Worm (Caenorhabditis elegans) whole organism, young adult: ENCODE results near the gene ZK1010.12.
A peak's percentile ranks its signal among the peaks of the same experiment; 100 is the strongest.

Source experiments
- B0035.1 ChIP-seq: sonication (generic microtip); optimal IDR thresholded peaks from 2 replicates; lab custom pipeline; 2016; ENCODE audit warnings: missing genetic modification characterization, mild to moderate bottlenecking, missing compliant biosample characterization, missing genotype, missing genetic modification reagents
- C06A6.2 ChIP-seq: fragments of 200-800 bp; sonication (Bioruptor generic); conservative IDR thresholded peaks from 2 replicates; pipeline ENCODE4 v1.3.6; 2022; ENCODE audit warnings: missing genetic modification characterization, missing compliant biosample characterization
- C17E4.6 ChIP-seq: fragments of 200-800 bp; sonication (Bioruptor generic); IDR thresholded peaks from 2 replicates; pipeline ENCODE4 v1.3.6; 2022; ENCODE audit warnings: missing genetic modification reagents, missing genetic modification characterization, missing compliant biosample characterization
- F22D6.2 ChIP-seq: sonication (generic microtip); optimal IDR thresholded peaks from 2 replicates; lab custom pipeline; 2016; ENCODE audit warnings: mild to moderate bottlenecking, missing genetic modification characterization, missing compliant biosample characterization
- F23B12.7 ChIP-seq: sonication (generic microtip); optimal IDR thresholded peaks from 2 replicates; lab custom pipeline; 2017; ENCODE audit warnings: missing genetic modification characterization, mild to moderate bottlenecking, missing compliant biosample characterization, antibody characterized with exemption, moderate library complexity; ENCODE audit not compliant: insufficient read depth
- F57A8.1 ChIP-seq: fragments of 200-800 bp; sonication (Bioruptor generic); optimal IDR thresholded peaks from 2 replicates; lab custom pipeline; 2018; ENCODE audit warnings: mild to moderate bottlenecking, missing genetic modification characterization, moderate library complexity, missing compliant biosample characterization
- T26A5.8 ChIP-seq: sonication (generic microtip); optimal IDR thresholded peaks from 2 replicates; lab custom pipeline; 2016; ENCODE audit warnings: missing genetic modification characterization, missing compliant biosample characterization
- Y53F4B.3 ChIP-seq: fragments of 200-800 bp; sonication (Bioruptor generic); IDR thresholded peaks from 2 replicates; pipeline ENCODE4 v1.3.6; 2022; ENCODE audit warnings: missing genetic modification reagents, missing genetic modification characterization, missing compliant biosample characterization
- Y53G8AR.9 ChIP-seq: fragments of 200-800 bp; sonication (Bioruptor generic); conservative IDR thresholded peaks from 2 replicates; pipeline ENCODE4 v1.3.6; 2022; ENCODE audit warnings: missing genetic modification reagents, missing genetic modification characterization, missing compliant biosample characterization
- Y56A3A.18 ChIP-seq: fragments of 200-800 bp; sonication (Bioruptor generic); IDR thresholded peaks from 2 replicates; pipeline ENCODE4 v1.3.6; 2022; ENCODE audit warnings: missing genetic modification reagents, missing genetic modification characterization, missing compliant biosample characterization
- Y67H2A.10 ChIP-seq: fragments of 200-800 bp; sonication (Bioruptor generic); conservative IDR thresholded peaks from 2 replicates; pipeline ENCODE4 v1.3.6; 2022; ENCODE audit warnings: missing genetic modification reagents, missing genetic modification characterization, missing compliant biosample characterization
- Y95B8A.8 ChIP-seq: fragments of 200-800 bp; sonication (Bioruptor generic); IDR thresholded peaks from 2 replicates; pipeline ENCODE4 v1.3.6; 2022; ENCODE audit warnings: missing genetic modification reagents, missing genetic modification characterization, missing compliant biosample characterization
- akir-1 ChIP-seq: fragments of 200-800 bp; sonication (Bioruptor generic); optimal IDR thresholded peaks from 2 replicates; lab custom pipeline; 2018; ENCODE audit warnings: mild to moderate bottlenecking, missing genetic modification characterization, moderate library complexity, missing compliant biosample characterization
- ama-1 ChIP-seq, 3 experiments: fragments of 150-350 bp in 1 of 3; sonication (generic microtip) in 2 of 3; optimal IDR thresholded peaks; 2 replicates each; lab custom pipeline; 2014 to 2018; ENCODE audit warnings: missing biosample characterization in 2 of 3, missing genetic modification characterization in 2 of 3, missing genetic modification reagents in 2 of 3
- aptf-3 ChIP-seq: fragments of 200-800 bp; sonication (Bioruptor generic); IDR thresholded peaks from 2 replicates; pipeline ENCODE4 v1.3.6; 2022; ENCODE audit warnings: missing genetic modification characterization, missing compliant biosample characterization
- attf-6 ChIP-seq: fragments of 200-800 bp; sonication (Bioruptor generic); IDR thresholded peaks from 2 replicates; pipeline ENCODE4 v1.3.6; 2022; ENCODE audit warnings: missing genetic modification reagents, missing genetic modification characterization, missing compliant biosample characterization
- bed-2 ChIP-seq: fragments of 200-800 bp; sonication (Bioruptor generic); IDR thresholded peaks from 2 replicates; pipeline ENCODE4 v1.3.6; 2022; ENCODE audit warnings: missing genetic modification reagents, missing genetic modification characterization, missing compliant biosample characterization
- ceh-27 ChIP-seq: fragments of 200-800 bp; sonication (Bioruptor generic); optimal IDR thresholded peaks from 2 replicates; lab custom pipeline; 2018; ENCODE audit warnings: mild to moderate bottlenecking, missing genetic modification characterization, moderate library complexity, missing compliant biosample characterization
- dox-1 ChIP-seq: fragments of 200-800 bp; sonication (Bioruptor generic); IDR thresholded peaks from 2 replicates; pipeline ENCODE4 v1.3.6; 2022; ENCODE audit warnings: missing genetic modification reagents, missing genetic modification characterization, missing compliant biosample characterization
- dpff-1 ChIP-seq: sonication (generic microtip); optimal IDR thresholded peaks from 2 replicates; lab custom pipeline; 2017; ENCODE audit warnings: mild to moderate bottlenecking, missing genetic modification characterization, missing compliant biosample characterization
- egl-44 ChIP-seq: fragments of 200-800 bp; sonication (Bioruptor generic); IDR thresholded peaks from 2 replicates; pipeline ENCODE4 v1.3.6; 2022; ENCODE audit warnings: missing genetic modification reagents, missing genetic modification characterization, missing compliant biosample characterization
- ekl-4 ChIP-seq: fragments of 200-800 bp; sonication (Bioruptor generic); IDR thresholded peaks from 2 replicates; pipeline ENCODE4 v1.3.6; 2022; ENCODE audit warnings: missing genetic modification reagents, missing genetic modification characterization, missing compliant biosample characterization
- gei-17 ChIP-seq: fragments of 200-800 bp; sonication (Bioruptor generic); optimal IDR thresholded peaks from 2 replicates; lab custom pipeline; 2018; ENCODE audit warnings: mild to moderate bottlenecking, missing genetic modification characterization, missing compliant biosample characterization
- him-1 ChIP-seq: sonication (generic microtip); optimal IDR thresholded peaks from 2 replicates; lab custom pipeline; 2016; ENCODE audit warnings: missing genotype, missing genetic modification reagents, missing genetic modification characterization, missing compliant biosample characterization
- hlh-12 ChIP-seq: sonication (generic microtip); optimal IDR thresholded peaks from 2 replicates; lab custom pipeline; 2016; ENCODE audit warnings: missing genetic modification characterization, missing compliant biosample characterization
- hmg-1.2 ChIP-seq: fragments of 200-800 bp; sonication (Bioruptor generic); IDR thresholded peaks from 2 replicates; pipeline ENCODE4 v1.3.6; 2022; ENCODE audit warnings: missing genetic modification reagents, missing genetic modification characterization, missing compliant biosample characterization
- let-607 ChIP-seq, 2 experiments: fragments of 200-800 bp in 1 of 2; sonication (Bioruptor generic) in 1 of 2; sonication (generic microtip) in 1 of 2; optimal IDR thresholded peaks; 2 replicates each; lab custom pipeline; 2016 to 2018; ENCODE audit warnings: mild to moderate bottlenecking in 2 of 2, missing compliant biosample characterization in 2 of 2, missing genetic modification characterization in 2 of 2, moderate library complexity in 2 of 2, missing genotype in 1 of 2
- lin-40 ChIP-seq: sonication (generic microtip); optimal IDR thresholded peaks from 2 replicates; lab custom pipeline; 2016; ENCODE audit warnings: missing genetic modification characterization, mild to moderate bottlenecking, missing compliant biosample characterization, missing genotype, missing genetic modification reagents
- lsl-1 ChIP-seq: fragments of 200-800 bp; sonication (Bioruptor generic); optimal IDR thresholded peaks from 2 replicates; lab custom pipeline; 2018; ENCODE audit warnings: mild to moderate bottlenecking, missing genetic modification characterization, moderate library complexity, missing compliant biosample characterization
- madf-3 ChIP-seq: fragments of 200-800 bp; sonication (Bioruptor generic); IDR thresholded peaks from 2 replicates; pipeline ENCODE4 v1.3.6; 2022; ENCODE audit warnings: missing genetic modification reagents, missing genetic modification characterization, missing compliant biosample characterization
- madf-6 ChIP-seq: fragments of 200-800 bp; sonication (Bioruptor generic); IDR thresholded peaks from 2 replicates; pipeline ENCODE4 v1.3.6; 2022; ENCODE audit warnings: missing genetic modification reagents, missing genetic modification characterization, missing compliant biosample characterization
- madf-8 ChIP-seq: fragments of 200-800 bp; sonication (Bioruptor generic); conservative IDR thresholded peaks from 2 replicates; pipeline ENCODE4 v1.3.6; 2022; ENCODE audit warnings: missing genetic modification reagents, missing genetic modification characterization, missing compliant biosample characterization
- mcd-1 ChIP-seq: fragments of 200-800 bp; sonication (Bioruptor generic); IDR thresholded peaks from 2 replicates; pipeline ENCODE4 v1.3.6; 2022; ENCODE audit warnings: missing genetic modification reagents, missing genetic modification characterization, missing compliant biosample characterization
- mes-4 ChIP-seq: sonication (generic microtip); optimal IDR thresholded peaks from 2 replicates; lab custom pipeline; 2016; ENCODE audit warnings: missing genotype, missing genetic modification characterization, missing compliant biosample characterization
- nhr-27 ChIP-seq: fragments of 200-800 bp; sonication (Bioruptor generic); optimal IDR thresholded peaks from 2 replicates; lab custom pipeline; 2018; ENCODE audit warnings: mild to moderate bottlenecking, missing genetic modification characterization, moderate library complexity, missing compliant biosample characterization
- nhr-80 ChIP-seq: sonication (generic microtip); optimal IDR thresholded peaks from 2 replicates; lab custom pipeline; 2016; ENCODE audit warnings: missing genetic modification characterization, missing compliant biosample characterization
- pha-4 ChIP-seq: fragments of 150-350 bp; sonication (generic microtip); optimal IDR thresholded peaks from 2 replicates; lab custom pipeline; 2014; ENCODE audit warnings: missing biosample characterization, missing genetic modification reagents, missing genetic modification characterization
- rcor-1 ChIP-seq: fragments of 200-800 bp; sonication (Bioruptor generic); IDR thresholded peaks from 2 replicates; pipeline ENCODE4 v1.3.6; 2022; ENCODE audit warnings: missing genetic modification reagents, missing genetic modification characterization, missing compliant biosample characterization
- rec-8 ChIP-seq, 2 experiments: sonication (generic microtip); optimal IDR thresholded peaks; 2 replicates each; lab custom pipeline; 2016; ENCODE audit warnings: mild to moderate bottlenecking in 2 of 2, missing genetic modification characterization in 2 of 2, missing genetic modification reagents in 2 of 2, missing genotype in 2 of 2, missing biosample characterization in 1 of 2, missing compliant biosample characterization in 1 of 2, moderate library complexity in 1 of 2
- rpc-1 ChIP-seq, 2 experiments: fragments of 150-350 bp in 1 of 2; sonication (generic microtip) in 1 of 2; optimal IDR thresholded peaks; 2 replicates each; lab custom pipeline; 2014 to 2018; ENCODE audit warnings: missing biosample characterization in 1 of 2, missing genetic modification characterization in 1 of 2, missing genetic modification reagents in 1 of 2, missing genotype in 1 of 2
- sptf-2 ChIP-seq: fragments of 200-800 bp; sonication (Bioruptor generic); optimal IDR thresholded peaks from 2 replicates; lab custom pipeline; 2018; ENCODE audit warnings: mild to moderate bottlenecking, missing genetic modification characterization, missing compliant biosample characterization
- tlf-1 ChIP-seq: fragments of 200-800 bp; sonication (Bioruptor generic); optimal IDR thresholded peaks from 2 replicates; lab custom pipeline; 2018; ENCODE audit warnings: mild to moderate bottlenecking, missing genetic modification characterization, missing compliant biosample characterization
- unc-130 ChIP-seq: sonication (generic microtip); optimal IDR thresholded peaks from 2 replicates; lab custom pipeline; 2016; ENCODE audit warnings: missing genetic modification reagents, missing genetic modification characterization, missing compliant biosample characterization
- unc-62 ChIP-seq: fragments of 150-350 bp; optimal IDR thresholded peaks from 2 replicates; lab custom pipeline; 2014; ENCODE audit warnings: missing biosample characterization, missing genetic modification reagents, missing genetic modification characterization
- zim-3 ChIP-seq: sonication (generic microtip); optimal IDR thresholded peaks from 2 replicates; lab custom pipeline; 2017; ENCODE audit warnings: mild to moderate bottlenecking, missing genetic modification characterization, moderate library complexity, missing compliant biosample characterization
- ztf-3 ChIP-seq: fragments of 200-800 bp; sonication (Bioruptor generic); optimal IDR thresholded peaks from 2 replicates; lab custom pipeline; 2018; ENCODE audit warnings: mild to moderate bottlenecking, missing genetic modification characterization, missing compliant biosample characterization

The ZK1010.12 gene

ce11 chrIII:13015754-13016317 is 24.7 kb downstream of the ZK1010.12 start (continued):
- TF ChIP-seq rcor-1 (GFP tag; lab: Robert Waterston, UW): peak; percentile 33; the same call in 1 of the 2 replicates
- TF ChIP-seq akir-1 (GFP tag; lab: Kevin White, UChicago): no peak
- no peak for TF ChIP-seq T26A5.8 (tag; lab: Kevin White, UChicago)
- TF ChIP-seq ztf-3 (GFP tag; lab: Kevin White, UChicago): no peak
- TF ChIP-seq zim-3 (tag; lab: Kevin White, UChicago): no peak
- TF ChIP-seq lin-40 (tag; lab: Kevin White, UChicago): peak; percentile 57
- TF ChIP-seq unc-130 (GFP tag; lab: Kevin White, UChicago): no peak
- TF ChIP-seq bed-2 (GFP tag; lab: Robert Waterston, UW): no peak
- peak; percentile 74 for TF ChIP-seq dox-1 (GFP tag; lab: Robert Waterston, UW)
- no peak for TF ChIP-seq madf-3 (GFP tag; lab: Robert Waterston, UW)
- peak; percentile 31; the same call in 1 of the 2 replicates for TF ChIP-seq madf-6 (GFP tag; lab: Robert Waterston, UW)
- no peak for TF ChIP-seq F57A8.1 (GFP tag; lab: Kevin White, UChicago)
- TF ChIP-seq aptf-3 (GFP tag; lab: Robert Waterston, UW): no peak
- TF ChIP-seq F23B12.7 (tag; lab: Kevin White, UChicago): peak; percentile 71
- 0 out of 2 replicates have a peak, but pooled peaks have one; percentile 24 for TF ChIP-seq ekl-4 (GFP tag; lab: Robert Waterston, UW)
- no peak for TF ChIP-seq sptf-2 (GFP tag; lab: Kevin White, UChicago)
- TF ChIP-seq F22D6.2 (tag; lab: Kevin White, UChicago): no peak
- no peak for TF ChIP-seq tlf-1 (GFP tag; lab: Kevin White, UChicago)
- no peak for TF ChIP-seq dpff-1 (tag; lab: Kevin White, UChicago)
- no peak for TF ChIP-seq Y56A3A.18 (GFP tag; lab: Robert Waterston, UW)
- no peak for TF ChIP-seq ama-1 (optimal IDR thresholded peaks at IDR 0.05; lab: Kevin White, UChicago)
- peak; percentile 4 to 76 for TF ChIP-seq ama-1 (GFP tag; optimal IDR thresholded peaks at IDR 0.05; lab: Kevin White, UChicago)
- peak in 1 of 2 experiments; percentile 48 for TF ChIP-seq let-607 (tag; optimal IDR thresholded peaks at IDR 0.05; lab: Kevin White, UChicago)
- TF ChIP-seq gei-17 (GFP tag; lab: Kevin White, UChicago): no peak
- no peak for TF ChIP-seq Y95B8A.8 (GFP tag; lab: Robert Waterston, UW)
- no peak for TF ChIP-seq mes-4 (tag; lab: Kevin White, UChicago)
- TF ChIP-seq nhr-27 (tag; lab: Kevin White, UChicago): no peak
- TF ChIP-seq lsl-1 (GFP tag; lab: Kevin White, UChicago): peak; percentile 23
- TF ChIP-seq pha-4 (tag; lab: Kevin White, UChicago): no peak
- TF ChIP-seq Y67H2A.10 (GFP tag; lab: Robert Waterston, UW): 0 out of 2 replicates have a peak, but pooled peaks have one; percentile 26
- TF ChIP-seq Y53G8AR.9: 0 out of 2 replicates have a peak, but pooled peaks have one; percentile 28
- TF ChIP-seq hlh-12 (tag; lab: Kevin White, UChicago): no peak
- TF ChIP-seq egl-44 (GFP tag; lab: Robert Waterston, UW): no peak
- TF ChIP-seq ceh-27 (GFP tag; lab: Kevin White, UChicago): peak; percentile 9
- TF ChIP-seq attf-6 (GFP tag; lab: Robert Waterston, UW): no peak
- TF ChIP-seq B0035.1 (tag; lab: Kevin White, UChicago): no peak
- peak; percentile 12 to 37 for TF ChIP-seq rec-8 (tag; optimal IDR thresholded peaks at IDR 0.05; lab: Kevin White, UChicago)
- TF ChIP-seq mcd-1 (GFP tag; lab: Robert Waterston, UW): peak; percentile 59
- TF ChIP-seq C06A6.2 (GFP tag; lab: Robert Waterston, UW): peak; percentile 30; the same call in 1 of the 2 replicates
- no peak for TF ChIP-seq C17E4.6 (GFP tag; lab: Robert Waterston, UW)
- TF ChIP-seq nhr-80: peak; percentile 15
- TF ChIP-seq rpc-1 (optimal IDR thresholded peaks at IDR 0.05; lab: Kevin White, UChicago): peak; percentile 82
- peak; percentile 88 for TF ChIP-seq rpc-1 (tag; optimal IDR thresholded peaks at IDR 0.05; lab: Kevin White, UChicago)
- no peak for TF ChIP-seq madf-8
- TF ChIP-seq him-1 (tag; lab: Kevin White, UChicago): peak; percentile 69
- no peak for TF ChIP-seq Y53F4B.3 (GFP tag; lab: Robert Waterston, UW)
- TF ChIP-seq unc-62 (GFP tag; lab: Kevin White, UChicago): no peak
- peak; percentile 62 for TF ChIP-seq hmg-1.2
